Worm (Caenorhabditis elegans): ENCODE measurements around the gene ctsa-4.1.

ctsa-4.1 gene

ce11 chrII:6386467-6386866 lies 19.7 kb downstream of the ctsa-4.1 start, which contains the start of gene F58F12.4:
Gene F58F12.4, plus strand, starts transcription at chrII:6386767.
- TF ChIP-seq tbx-11 (GFP tag; IDR thresholded peaks at IDR 0.05) (no peak), ceh-36 (tag; optimal IDR thresholded peaks at IDR 0.05) (no peak), flt-1 (GFP tag; IDR thresholded peaks at IDR 0.05) (no peak), ama-1 (optimal IDR thresholded peaks at IDR 0.05) (no peak), scrt-1 (GFP tag; IDR thresholded peaks at IDR 0.05) (no peak), hmbx-1 (tag; optimal IDR thresholded peaks at IDR 0.05) (no peak), tra-4 (tag; optimal IDR thresholded peaks at IDR 0.05) (no peak), ceh-13 (GFP tag; optimal IDR thresholded peaks at IDR 0.05) (no peak)

- TF ChIP-seq ama-1 (optimal IDR thresholded peaks at IDR 0.05) = no peak
- TF ChIP-seq hmg-4 (GFP tag; optimal IDR thresholded peaks at IDR 0.05) = no peak
- TF ChIP-seq scrt-1 (GFP tag; IDR thresholded peaks at IDR 0.05) = no peak
- TF ChIP-seq F13C5.2 (tag; optimal IDR thresholded peaks at IDR 0.05) = no peak
- no peak for TF ChIP-seq sea-1 (GFP tag; conservative IDR thresholded peaks at IDR 0.05)
- no peak for TF ChIP-seq tbx-11 (GFP tag; IDR thresholded peaks at IDR 0.05)
- no peak for TF ChIP-seq aly-1 (tag; optimal IDR thresholded peaks at IDR 0.05)
- TF ChIP-seq ceh-13 (GFP tag; optimal IDR thresholded peaks at IDR 0.05) = no peak
- no peak for TF ChIP-seq tbx-37 (GFP tag; conservative IDR thresholded peaks at IDR 0.05)
- TF ChIP-seq pes-1 (GFP tag; IDR thresholded peaks at IDR 0.05) = no peak
- no peak for TF ChIP-seq B0310.2 (tag; optimal IDR thresholded peaks at IDR 0.05)
- no peak for TF ChIP-seq ceh-36 (tag; optimal IDR thresholded peaks at IDR 0.05)
- TF ChIP-seq tra-4 (tag; optimal IDR thresholded peaks at IDR 0.05) = no peak
- TF ChIP-seq hmbx-1 (tag; optimal IDR thresholded peaks at IDR 0.05) = no peak
- no peak for TF ChIP-seq hnd-1 (tag; optimal IDR thresholded peaks at IDR 0.05)
- no peak for TF ChIP-seq ets-7 (tag; optimal IDR thresholded peaks at IDR 0.05)
- no peak for TF ChIP-seq flt-1 (GFP tag; IDR thresholded peaks at IDR 0.05)
Measured at ce11 chrII:6387937-6388336, 21.1 kb downstream of the ctsa-4.1 start, which contains the start of gene F58F12.2. Gene F58F12.2, minus strand, starts transcription at chrII:6388037.

ce11 chrII:6391195-6391594 lies 24.4 kb downstream of the ctsa-4.1 start, which contains the start of gene F58F12.3:
Gene F58F12.3, minus strand, starts transcription at chrII:6391295.
- no peak for TF ChIP-seq flt-1 (GFP tag; IDR thresholded peaks at IDR 0.05)
- TF ChIP-seq ets-7 (tag; optimal IDR thresholded peaks at IDR 0.05) = no peak
- TF ChIP-seq hnd-1 (tag; optimal IDR thresholded peaks at IDR 0.05) = no peak
- no peak for TF ChIP-seq scrt-1 (GFP tag; IDR thresholded peaks at IDR 0.05)
- TF ChIP-seq F13C5.2 (tag; optimal IDR thresholded peaks at IDR 0.05) = no peak
- TF ChIP-seq B0310.2 (tag; optimal IDR thresholded peaks at IDR 0.05) = no peak
- TF ChIP-seq tbx-37 (GFP tag; conservative IDR thresholded peaks at IDR 0.05) = no peak
- no peak for TF ChIP-seq tbx-11 (GFP tag; IDR thresholded peaks at IDR 0.05)
- no peak for TF ChIP-seq ama-1 (optimal IDR thresholded peaks at IDR 0.05)
- no peak for TF ChIP-seq ceh-36 (tag; optimal IDR thresholded peaks at IDR 0.05)
- TF ChIP-seq ceh-13 (GFP tag; optimal IDR thresholded peaks at IDR 0.05) = no peak
- TF ChIP-seq aly-1 (tag; optimal IDR thresholded peaks at IDR 0.05) = no peak
- TF ChIP-seq sea-1 (GFP tag; conservative IDR thresholded peaks at IDR 0.05) = no peak
- no peak for TF ChIP-seq hmbx-1 (tag; optimal IDR thresholded peaks at IDR 0.05)
- TF ChIP-seq tra-4 (tag; optimal IDR thresholded peaks at IDR 0.05) = no peak
- TF ChIP-seq hmg-4 (GFP tag; optimal IDR thresholded peaks at IDR 0.05) = no peak

ce11 chrII:6394037-6394436 lies 27.2 kb downstream of the ctsa-4.1 start:
- TF ChIP-seq ceh-13 (GFP tag; optimal IDR thresholded peaks at IDR 0.05) (no peak), scrt-1 (GFP tag; IDR thresholded peaks at IDR 0.05) (no peak), F13C5.2 (tag; optimal IDR thresholded peaks at IDR 0.05) (no peak), tbx-37 (GFP tag; conservative IDR thresholded peaks at IDR 0.05) (no peak), B0310.2 (tag; optimal IDR thresholded peaks at IDR 0.05) (no peak), hnd-1 (tag; optimal IDR thresholded peaks at IDR 0.05) (no peak), hmg-4 (GFP tag; optimal IDR thresholded peaks at IDR 0.05) (no peak), pes-1 (GFP tag; IDR thresholded peaks at IDR 0.05) (no peak), ets-7 (tag; optimal IDR thresholded peaks at IDR 0.05) (no peak), sea-1 (GFP tag; conservative IDR thresholded peaks at IDR 0.05) (no peak), flt-1 (GFP tag; IDR thresholded peaks at IDR 0.05) (no peak), hmbx-1 (tag; optimal IDR thresholded peaks at IDR 0.05) (no peak), tra-4 (tag; optimal IDR thresholded peaks at IDR 0.05) (no peak), ama-1 (optimal IDR thresholded peaks at IDR 0.05) (no peak)

- TF ChIP-seq scrt-1 (GFP tag; IDR thresholded peaks at IDR 0.05) (no peak), tra-4 (tag; optimal IDR thresholded peaks at IDR 0.05) (no peak), aly-1 (tag; optimal IDR thresholded peaks at IDR 0.05) (no peak)
Measured at ce11 chrII:6398406-6398805, 31.6 kb downstream of the ctsa-4.1 start, which contains the start of gene zig-10. Gene zig-10, plus strand, starts transcription at chrII:6398706.

- TF ChIP-seq pes-1 (GFP tag; IDR thresholded peaks at IDR 0.05) (no peak), tra-4 (tag; optimal IDR thresholded peaks at IDR 0.05) (no peak), hmbx-1 (tag; optimal IDR thresholded peaks at IDR 0.05) (no peak), ama-1 (optimal IDR thresholded peaks at IDR 0.05) (no peak), ceh-36 (tag; optimal IDR thresholded peaks at IDR 0.05) (no peak), scrt-1 (GFP tag; IDR thresholded peaks at IDR 0.05) (no peak), ceh-13 (GFP tag; optimal IDR thresholded peaks at IDR 0.05) (no peak), sea-1 (GFP tag; conservative IDR thresholded peaks at IDR 0.05) (no peak), flt-1 (GFP tag; IDR thresholded peaks at IDR 0.05) (no peak), tbx-11 (GFP tag; IDR thresholded peaks at IDR 0.05) (no peak), aly-1 (tag; optimal IDR thresholded peaks at IDR 0.05) (no peak), tbx-37 (GFP tag; conservative IDR thresholded peaks at IDR 0.05) (no peak), hmg-4 (GFP tag; optimal IDR thresholded peaks at IDR 0.05) (no peak)
Measured at ce11 chrII:6401649-6402048, 34.9 kb downstream of the ctsa-4.1 start, which contains the start of gene btb-2. Gene btb-2, plus strand, starts transcription at chrII:6401949.

- TF ChIP-seq flt-1 (GFP tag; IDR thresholded peaks at IDR 0.05) = no peak
- no peak for TF ChIP-seq ets-7 (tag; optimal IDR thresholded peaks at IDR 0.05)
- no peak for TF ChIP-seq sea-1 (GFP tag; conservative IDR thresholded peaks at IDR 0.05)
- TF ChIP-seq ceh-36 (tag; optimal IDR thresholded peaks at IDR 0.05) = no peak
- TF ChIP-seq tbx-37 (GFP tag; conservative IDR thresholded peaks at IDR 0.05) = no peak
- no peak for TF ChIP-seq ceh-13 (GFP tag; optimal IDR thresholded peaks at IDR 0.05)
- no peak for TF ChIP-seq hnd-1 (tag; optimal IDR thresholded peaks at IDR 0.05)
- TF ChIP-seq F13C5.2 (tag; optimal IDR thresholded peaks at IDR 0.05) = no peak
- no peak for TF ChIP-seq scrt-1 (GFP tag; IDR thresholded peaks at IDR 0.05)
- TF ChIP-seq hmg-4 (GFP tag; optimal IDR thresholded peaks at IDR 0.05) = no peak
Measured at ce11 chrII:6403233-6403632, 36.4 kb downstream of the ctsa-4.1 start, which contains the start of gene T25D10.1. Gene T25D10.1, plus strand, starts transcription at chrII:6403401.
